Fruit fly (Drosophila melanogaster) whole organism, embryonic: ENCODE measurements around the gene CG31231.
A peak's percentile ranks its signal among the peaks of the same experiment; 100 is the strongest.

Experiments used
- Asciz ChIP-seq: fragments of 200-800 bp; sonication (Bioruptor generic); optimal IDR thresholded peaks from 2 replicates; lab custom pipeline; 2017; ENCODE audit warnings: missing biosample characterization, mild to moderate bottlenecking, missing genetic modification characterization, missing genetic modification reagents
- Atf-2 ChIP-seq: fragments of 200-800 bp; sonication (Bioruptor generic); optimal IDR thresholded peaks from 2 replicates; lab custom pipeline; 2016; ENCODE audit warnings: missing biosample characterization, missing genetic modification characterization
- CG10462 ChIP-seq: fragments of 200-800 bp; sonication (Bioruptor generic); optimal IDR thresholded peaks from 2 replicates; lab custom pipeline; 2016; ENCODE audit warnings: missing biosample characterization, missing genetic modification characterization
- CG11093 ChIP-seq: fragments of 200-800 bp; sonication (Bioruptor generic); IDR thresholded peaks from 3 replicates; pipeline ENCODE4 v1.3.6; 2022; ENCODE audit warnings: missing biosample characterization, missing genetic modification characterization
- CG11398 ChIP-seq: fragments of 200-800 bp; sonication (Bioruptor generic); optimal IDR thresholded peaks from 2 replicates; lab custom pipeline; 2016; ENCODE audit warnings: missing biosample characterization, missing genetic modification characterization
- CG11560 ChIP-seq: fragments of 200-800 bp; sonication (Bioruptor generic); IDR thresholded peaks from 3 replicates; pipeline ENCODE4 v1.3.6; 2022; ENCODE audit warnings: missing biosample characterization, missing genetic modification characterization
- CG13287 ChIP-seq: fragments of 200-800 bp; sonication (Bioruptor generic); IDR thresholded peaks from 2 replicates; pipeline ENCODE4 v1.3.6; 2022; ENCODE audit warnings: missing biosample characterization, missing genetic modification characterization; ENCODE audit not compliant: partially characterized antibody
- CG13624 ChIP-seq: fragments of 200-800 bp; sonication (Bioruptor generic); optimal IDR thresholded peaks from 2 replicates; lab custom pipeline; 2016; ENCODE audit warnings: missing biosample characterization, missing genetic modification characterization
- CG14050 ChIP-seq: fragments of 200-800 bp; sonication (Bioruptor generic); IDR thresholded peaks from 3 replicates; pipeline ENCODE4 v1.3.6; 2022; ENCODE audit warnings: missing biosample characterization, missing genetic modification characterization
- CG18619 ChIP-seq: fragments of 200-800 bp; sonication (Bioruptor generic); optimal IDR thresholded peaks from 3 replicates; lab custom pipeline; 2017; ENCODE audit warnings: missing biosample characterization, mild to moderate bottlenecking, missing genetic modification characterization
- CG31388 ChIP-seq: fragments of 200-800 bp; sonication (Bioruptor generic); optimal IDR thresholded peaks from 2 replicates; lab custom pipeline; 2016; ENCODE audit warnings: missing biosample characterization, missing genetic modification characterization
- CG31441 ChIP-seq: fragments of 200-800 bp; sonication (Bioruptor generic); IDR thresholded peaks from 2 replicates; pipeline ENCODE4 v1.3.6; 2022; ENCODE audit warnings: missing biosample characterization, missing genetic modification characterization
- CG4820 ChIP-seq: fragments of 200-800 bp; sonication (Bioruptor generic); optimal IDR thresholded peaks from 3 replicates; lab custom pipeline; 2016; ENCODE audit warnings: missing biosample characterization, missing genetic modification characterization
- CG6683 ChIP-seq: fragments of 200-800 bp; sonication (Bioruptor generic); optimal IDR thresholded peaks from 2 replicates; lab custom pipeline; 2017; ENCODE audit warnings: missing biosample characterization, mild to moderate bottlenecking, missing genetic modification characterization, missing genetic modification reagents
- CG7928 ChIP-seq: fragments of 200-800 bp; sonication (Bioruptor generic); optimal IDR thresholded peaks from 2 replicates; lab custom pipeline; 2017; ENCODE audit warnings: missing biosample characterization, mild to moderate bottlenecking, missing genetic modification characterization
- CG8388 ChIP-seq: fragments of 200-800 bp; sonication (Bioruptor generic); optimal IDR thresholded peaks from 2 replicates; lab custom pipeline; 2019; ENCODE audit warnings: missing biosample characterization, mild to moderate bottlenecking, missing genetic modification characterization, moderate library complexity
- CG8765 ChIP-seq: fragments of 200-800 bp; sonication (Bioruptor generic); IDR thresholded peaks from 2 replicates; pipeline ENCODE4 v1.3.6; 2022; ENCODE audit warnings: missing biosample characterization, missing genetic modification characterization
- CG8944 ChIP-seq: fragments of 200-800 bp; sonication (Bioruptor generic); optimal IDR thresholded peaks from 3 replicates; lab custom pipeline; 2016; ENCODE audit warnings: missing biosample characterization, missing genetic modification characterization
- CG9215 ChIP-seq: fragments of 200-800 bp; sonication (Bioruptor generic); IDR thresholded peaks from 2 replicates; pipeline ENCODE4 v1.3.6; 2022; ENCODE audit warnings: missing biosample characterization, missing genetic modification characterization
- HHEX ChIP-seq: fragments of 200-800 bp; sonication (Bioruptor generic); optimal IDR thresholded peaks from 3 replicates; lab custom pipeline; 2017; ENCODE audit warnings: missing biosample characterization, mild to moderate bottlenecking, missing genetic modification characterization, missing genetic modification reagents
- HmgD ChIP-seq: fragments of 200-800 bp; sonication (Bioruptor generic); optimal IDR thresholded peaks from 3 replicates; lab custom pipeline; 2016; ENCODE audit warnings: missing biosample characterization, missing genetic modification characterization
- NFAT ChIP-seq: fragments of 200-800 bp; sonication (Bioruptor generic); IDR thresholded peaks from 2 replicates; pipeline ENCODE4 v1.3.6; 2022; ENCODE audit warnings: missing biosample characterization, missing genetic modification characterization
- NfI ChIP-seq: fragments of 200-800 bp; sonication (Bioruptor generic); optimal IDR thresholded peaks from 3 replicates; lab custom pipeline; 2018; ENCODE audit warnings: missing biosample characterization, mild to moderate bottlenecking, missing genetic modification characterization, moderate library complexity
- PHDP ChIP-seq: fragments of 200-800 bp; sonication (Bioruptor generic); optimal IDR thresholded peaks from 3 replicates; lab custom pipeline; 2018; ENCODE audit warnings: missing biosample characterization, mild to moderate bottlenecking, missing genetic modification characterization, moderate library complexity
- Scr ChIP-seq: fragments of 200-800 bp; sonication (Bioruptor generic); IDR thresholded peaks from 2 replicates; pipeline ENCODE4 v1.3.6; 2022; ENCODE audit warnings: missing biosample characterization, missing genetic modification characterization; ENCODE audit not compliant: partially characterized antibody
- Sox100B ChIP-seq: fragments of 200-800 bp; sonication (Bioruptor generic); optimal IDR thresholded peaks from 3 replicates; lab custom pipeline; 2018; ENCODE audit warnings: missing biosample characterization, mild to moderate bottlenecking, missing genetic modification characterization
- Spps ChIP-seq: fragments of 200-800 bp; sonication (Bioruptor generic); optimal IDR thresholded peaks from 2 replicates; lab custom pipeline; 2018; ENCODE audit warnings: missing biosample characterization, mild to moderate bottlenecking, missing genetic modification characterization
- Usf ChIP-seq: fragments of 200-800 bp; sonication (Bioruptor generic); optimal IDR thresholded peaks from 2 replicates; lab custom pipeline; 2017; ENCODE audit warnings: missing genotype, missing biosample characterization, missing genetic modification characterization
- aop ChIP-seq: fragments of 200-800 bp; sonication (Bioruptor generic); IDR thresholded peaks from 2 replicates; pipeline ENCODE4 v1.3.6; 2022; ENCODE audit warnings: missing biosample characterization, missing genetic modification characterization
- bbx ChIP-seq: fragments of 200-800 bp; sonication (Bioruptor generic); IDR thresholded peaks from 2 replicates; pipeline ENCODE4 v1.3.6; 2022; ENCODE audit warnings: missing biosample characterization, missing genetic modification characterization; ENCODE audit not compliant: partially characterized antibody
- bsh ChIP-seq, 2 experiments: fragments of 200-800 bp; sonication (Bioruptor generic); optimal IDR thresholded peaks; 2 replicates each; lab custom pipeline; 2017 to 2018; ENCODE audit warnings: mild to moderate bottlenecking in 2 of 2, missing biosample characterization in 2 of 2, missing genetic modification characterization in 2 of 2, moderate library complexity in 1 of 2
- chif ChIP-seq, 2 experiments: fragments of 200-800 bp; sonication (Bioruptor generic); optimal IDR thresholded peaks; 3 replicates each; lab custom pipeline; 2016; ENCODE audit warnings: missing biosample characterization in 2 of 2, missing genetic modification characterization in 2 of 2
- chm ChIP-seq: fragments of 200-800 bp; sonication (Bioruptor generic); IDR thresholded peaks from 2 replicates; pipeline ENCODE4 v1.3.6; 2022; ENCODE audit warnings: missing biosample characterization, missing genetic modification characterization
- crol ChIP-seq: fragments of 200-800 bp; sonication (Bioruptor generic); IDR thresholded peaks from 2 replicates; pipeline ENCODE4 v1.3.6; 2022; ENCODE audit warnings: missing biosample characterization, missing genetic modification characterization
- cwo ChIP-seq: fragments of 200-800 bp; sonication (Bioruptor generic); optimal IDR thresholded peaks from 3 replicates; lab custom pipeline; 2017; ENCODE audit warnings: missing biosample characterization, missing genetic modification characterization, mild to moderate bottlenecking, moderate library complexity, missing genetic modification reagents
- dimm ChIP-seq: fragments of 200-800 bp; sonication (Bioruptor generic); IDR thresholded peaks from 2 replicates; pipeline ENCODE4 v1.3.6; 2022; ENCODE audit warnings: missing biosample characterization, missing genetic modification characterization
- dmrt11E ChIP-seq: fragments of 200-800 bp; sonication (Bioruptor generic); optimal IDR thresholded peaks from 3 replicates; lab custom pipeline; 2018; ENCODE audit warnings: missing biosample characterization, mild to moderate bottlenecking, missing genetic modification characterization, moderate library complexity
- gro ChIP-seq: fragments of 200-800 bp; sonication (Bioruptor generic); optimal IDR thresholded peaks from 2 replicates; lab custom pipeline; 2016; ENCODE audit warnings: missing biosample characterization, missing genetic modification characterization
- gsb-n ChIP-seq: fragments of 200-800 bp; sonication (Bioruptor generic); optimal IDR thresholded peaks from 3 replicates; lab custom pipeline; 2018; ENCODE audit warnings: missing biosample characterization, mild to moderate bottlenecking, missing genetic modification characterization
- ind ChIP-seq: fragments of 200-800 bp; sonication (Bioruptor generic); optimal IDR thresholded peaks from 3 replicates; lab custom pipeline; 2016; ENCODE audit warnings: missing biosample characterization, missing genetic modification characterization
- lola ChIP-seq, 3 experiments: fragments of >200 bp in 2 of 3; fragments of 200-800 bp in 1 of 3; sonication (Bioruptor generic) in 1 of 3; optimal IDR thresholded peaks; 2 replicates each; lab custom pipeline; 2017 to 2019; ENCODE audit warnings: missing biosample characterization in 3 of 3, missing genetic modification characterization in 3 of 3, mild to moderate bottlenecking in 1 of 3, moderate library complexity in 1 of 3
- nerfin-1 ChIP-seq: fragments of 200-800 bp; sonication (Bioruptor generic); optimal IDR thresholded peaks from 3 replicates; lab custom pipeline; 2019; ENCODE audit warnings: missing biosample characterization, mild to moderate bottlenecking, missing genetic modification characterization, moderate library complexity
- oc ChIP-seq: fragments of 200-800 bp; sonication (Bioruptor generic); optimal IDR thresholded peaks from 2 replicates; lab custom pipeline; 2018; ENCODE audit warnings: missing biosample characterization, mild to moderate bottlenecking, missing genetic modification characterization, moderate library complexity
- otp ChIP-seq: fragments of 200-800 bp; sonication (Bioruptor generic); IDR thresholded peaks from 3 replicates; pipeline ENCODE4, ENCODE4 v1.3.6; 2022; ENCODE audit warnings: missing biosample characterization, missing genetic modification characterization
- pnt ChIP-seq: fragments of 200-800 bp; sonication (Bioruptor generic); optimal IDR thresholded peaks from 3 replicates; lab custom pipeline; 2016; ENCODE audit warnings: missing biosample characterization, missing genetic modification characterization
- pzg ChIP-seq: fragments of 200-800 bp; sonication (Bioruptor generic); optimal IDR thresholded peaks from 3 replicates; lab custom pipeline; 2018; ENCODE audit warnings: missing biosample characterization, mild to moderate bottlenecking, missing genetic modification characterization, moderate library complexity
- sisA ChIP-seq: fragments of 200-800 bp; sonication (Bioruptor generic); IDR thresholded peaks from 2 replicates; pipeline ENCODE4 v1.3.6; 2022; ENCODE audit warnings: missing biosample characterization, missing genetic modification characterization
- sr ChIP-seq: fragments of 200-800 bp; sonication (Bioruptor generic); IDR thresholded peaks from 3 replicates; pipeline ENCODE4 v1.3.6; 2022; ENCODE audit warnings: missing biosample characterization, missing genetic modification characterization
- toy ChIP-seq: fragments of 200-800 bp; sonication (Bioruptor generic); IDR thresholded peaks from 2 replicates; pipeline ENCODE4 v1.3.6; 2022; ENCODE audit warnings: missing biosample characterization, missing genetic modification characterization
- wek ChIP-seq: fragments of 200-800 bp; sonication (Bioruptor generic); optimal IDR thresholded peaks from 3 replicates; lab custom pipeline; 2018; ENCODE audit warnings: missing biosample characterization, mild to moderate bottlenecking, missing genetic modification characterization, moderate library complexity

CG31231 gene

dm6 chr3R:18670441-18671111 lies 5.4 kb downstream of the CG31231 start (continued):
- no peak for TF ChIP-seq CG11398 (GFP tag; lab: Kevin White, UChicago)
- no peak for TF ChIP-seq chm (GFP tag; lab: Robert Waterston, UW)
- TF ChIP-seq crol (GFP tag; lab: Robert Waterston, UW): peak; percentile 82
- peak; percentile 62 for TF ChIP-seq dmrt11E
- TF ChIP-seq CG13287 (GFP tag; lab: Robert Waterston, UW): no peak
- 0 out of 3 replicates have a peak, but pooled peaks have one; percentile 37 for TF ChIP-seq CG11093 (GFP tag; lab: Robert Waterston, UW)
- no peak for TF ChIP-seq CG14050 (GFP tag; lab: Robert Waterston, UW)
- no peak for TF ChIP-seq Atf-2 (GFP tag; lab: Kevin White, UChicago)
- TF ChIP-seq toy (GFP tag; lab: Robert Waterston, UW): no peak
- TF ChIP-seq CG9215: no peak
- peak; percentile 10; the same call in 1 of the 2 replicates for TF ChIP-seq NFAT
- peak; percentile 37 for TF ChIP-seq Sox100B
- TF ChIP-seq chif (GFP tag; optimal IDR thresholded peaks at IDR 0.05; lab: Kevin White, UChicago): peak in 1 of 2 experiments; percentile 17
- TF ChIP-seq CG31441: peak; percentile 71
- peak; percentile 76 for TF ChIP-seq nerfin-1 (tag; lab: Kevin White, UChicago)
- peak in 1 of 2 experiments; percentile 72 for TF ChIP-seq bsh (GFP tag; optimal IDR thresholded peaks at IDR 0.05; lab: Kevin White, UChicago)
- no peak for TF ChIP-seq Asciz (GFP tag; lab: Kevin White, UChicago)
- TF ChIP-seq gsb-n (tag; lab: Kevin White, UChicago): peak; percentile 65
- TF ChIP-seq sisA (GFP tag; lab: Robert Waterston, UW): peak; percentile 50
- TF ChIP-seq lola (GFP tag; optimal IDR thresholded peaks at IDR 0.05; lab: Kevin White, UChicago): peak in 1 of 3 experiments; percentile 67
- no peak for TF ChIP-seq CG7928
- no peak for TF ChIP-seq CG31388 (GFP tag; lab: Kevin White, UChicago)
- TF ChIP-seq aop (GFP tag; lab: Robert Waterston, UW): no peak
- no peak for TF ChIP-seq CG11560 (tag; lab: Robert Waterston, UW)
- TF ChIP-seq CG4820 (GFP tag; lab: Kevin White, UChicago): no peak
- TF ChIP-seq CG10462 (GFP tag; lab: Kevin White, UChicago): no peak
- TF ChIP-seq PHDP (tag; lab: Kevin White, UChicago): peak; percentile 65
- no peak for TF ChIP-seq wek (GFP tag; lab: Kevin White, UChicago)
- TF ChIP-seq Scr (GFP tag; lab: Robert Waterston, UW): no peak
- TF ChIP-seq CG8765 (GFP tag; lab: Robert Waterston, UW): no peak
- TF ChIP-seq HmgD (GFP tag; lab: Kevin White, UChicago): no peak
- TF ChIP-seq pzg (GFP tag; lab: Kevin White, UChicago): no peak
- peak; percentile 45 for TF ChIP-seq HHEX (GFP tag; lab: Kevin White, UChicago)
- no peak for TF ChIP-seq CG8944 (GFP tag; lab: Kevin White, UChicago)
- no peak for TF ChIP-seq sr (GFP tag; lab: Robert Waterston, UW)
- no peak for TF ChIP-seq Spps
- no peak for TF ChIP-seq bbx (GFP tag; lab: Robert Waterston, UW)
- TF ChIP-seq oc (tag; lab: Kevin White, UChicago): peak; percentile 3
- TF ChIP-seq ind: peak; percentile 69
- TF ChIP-seq otp (GFP tag; lab: Robert Waterston, UW): no peak; the same call in 2 of the 3 replicates
- TF ChIP-seq dimm (GFP tag; lab: Robert Waterston, UW): no peak
- TF ChIP-seq cwo: peak; percentile 32
- TF ChIP-seq pnt (GFP tag; lab: Kevin White, UChicago): no peak
- no peak for TF ChIP-seq CG6683 (GFP tag; lab: Kevin White, UChicago)
- peak; percentile 14 for TF ChIP-seq NfI (GFP tag; lab: Kevin White, UChicago)
- TF ChIP-seq Usf (GFP tag; lab: Kevin White, UChicago): no peak
- peak; percentile 65 for TF ChIP-seq CG13624 (GFP tag; lab: Kevin White, UChicago)
- TF ChIP-seq CG8388 (GFP tag; lab: Kevin White, UChicago): peak; percentile 76
- no peak for TF ChIP-seq CG18619 (GFP tag; lab: Kevin White, UChicago)
- TF ChIP-seq gro (GFP tag; lab: Kevin White, UChicago): no peak
